Worm (Caenorhabditis elegans): ENCODE data around the gene srv-5.

ce11 chrX:4246867-4247591, 5.1 kb upstream of the srv-5 start, which contains the start of gene F48D6.4:
- TF ChIP-seq pqm-1 (tag; optimal IDR thresholded peaks at IDR 0.05) (no peak), daf-8 (GFP tag; IDR thresholded peaks at IDR 0.05) (no peak), mdl-1 (tag; optimal IDR thresholded peaks at IDR 0.05) (no peak)

All from whole organism, L4 larva.